Worm (Caenorhabditis elegans): ENCODE results near the gene pitr-5.

- TF ChIP-seq W03F9.2 (tag; optimal IDR thresholded peaks at IDR 0.05) = no peak
- no peak for TF ChIP-seq him-1 (tag; optimal IDR thresholded peaks at IDR 0.05)
- TF ChIP-seq dao-5 (tag; optimal IDR thresholded peaks at IDR 0.05) = no peak
Measured at ce11 chrV:7199932-7200331, 15.3 kb downstream of the pitr-5 start, which contains the start of gene F09G2.1.

Data from whole organism, L4/young adult.